Worm (Caenorhabditis elegans) whole organism, young adult: ENCODE results near the gene Y7A5A.13.

ENCODE experiments used
- B0261.1 ChIP-seq: sonication (generic microtip); optimal IDR thresholded peaks from 2 replicates; lab custom pipeline; 2016; ENCODE audit warnings: mild to moderate bottlenecking, missing genetic modification characterization, moderate library complexity, missing compliant biosample characterization
- B0336.3 ChIP-seq: fragments of 200-800 bp; sonication (Bioruptor generic); IDR thresholded peaks from 2 replicates; pipeline ENCODE4 v1.3.6; 2022; ENCODE audit warnings: missing genetic modification characterization, missing compliant biosample characterization
- D2030.7 ChIP-seq: fragments of 200-800 bp; sonication (Bioruptor generic); IDR thresholded peaks from 2 replicates; pipeline ENCODE4 v1.3.6; 2022; ENCODE audit warnings: missing genetic modification reagents, missing genetic modification characterization, missing compliant biosample characterization
- F22D6.2 ChIP-seq: sonication (generic microtip); optimal IDR thresholded peaks from 2 replicates; lab custom pipeline; 2016; ENCODE audit warnings: mild to moderate bottlenecking, missing genetic modification characterization, missing compliant biosample characterization
- F37B4.10 ChIP-seq: fragments of 200-800 bp; sonication (Bioruptor generic); IDR thresholded peaks from 2 replicates; pipeline ENCODE4 v1.3.6; 2022; ENCODE audit warnings: missing genetic modification characterization, missing compliant biosample characterization
- F55B11.4 ChIP-seq: sonication (generic microtip); optimal IDR thresholded peaks from 2 replicates; lab custom pipeline; 2016; ENCODE audit warnings: missing compliant biosample characterization, missing genetic modification characterization, borderline replicate concordance; ENCODE audit not compliant: insufficient read depth
- F57A8.1 ChIP-seq: fragments of 200-800 bp; sonication (Bioruptor generic); optimal IDR thresholded peaks from 2 replicates; lab custom pipeline; 2018; ENCODE audit warnings: mild to moderate bottlenecking, missing genetic modification characterization, moderate library complexity, missing compliant biosample characterization
- T26A5.8 ChIP-seq: sonication (generic microtip); optimal IDR thresholded peaks from 2 replicates; lab custom pipeline; 2016; ENCODE audit warnings: missing genetic modification characterization, missing compliant biosample characterization
- attf-5 ChIP-seq: fragments of 200-800 bp; sonication (Bioruptor generic); optimal IDR thresholded peaks from 2 replicates; lab custom pipeline; 2018; ENCODE audit warnings: mild to moderate bottlenecking, missing genetic modification characterization, missing compliant biosample characterization
- bed-1 ChIP-seq: fragments of 200-800 bp; sonication (Bioruptor generic); IDR thresholded peaks from 2 replicates; pipeline ENCODE4 v1.3.6; 2022; ENCODE audit warnings: missing genetic modification reagents, missing genetic modification characterization, missing compliant biosample characterization
- cebp-1 ChIP-seq, 2 experiments: fragments of 200-800 bp in 1 of 2; sonication (Bioruptor generic) in 1 of 2; sonication (generic microtip) in 1 of 2; IDR thresholded peaks in 1 of 2; optimal IDR thresholded peaks in 1 of 2; 2 replicates each; pipeline versions ENCODE4 v1.3.6 to Lab custom; 2017 to 2022; ENCODE audit warnings: missing compliant biosample characterization in 2 of 2, missing genetic modification characterization in 2 of 2, mild to moderate bottlenecking in 1 of 2, missing genetic modification reagents in 1 of 2, moderate library complexity in 1 of 2
- die-1 ChIP-seq: sonication (generic microtip); optimal IDR thresholded peaks from 2 replicates; lab custom pipeline; 2016; ENCODE audit warnings: missing genotype, mild to moderate bottlenecking, missing genetic modification characterization, missing compliant biosample characterization
- dox-1 ChIP-seq: fragments of 200-800 bp; sonication (Bioruptor generic); IDR thresholded peaks from 2 replicates; pipeline ENCODE4 v1.3.6; 2022; ENCODE audit warnings: missing genetic modification reagents, missing genetic modification characterization, missing compliant biosample characterization
- egrh-3 ChIP-seq: fragments of 200-800 bp; sonication (Bioruptor generic); IDR thresholded peaks from 2 replicates; pipeline ENCODE4 v1.3.6; 2022; ENCODE audit warnings: missing genetic modification reagents, missing genetic modification characterization, missing compliant biosample characterization
- ekl-4 ChIP-seq: fragments of 200-800 bp; sonication (Bioruptor generic); IDR thresholded peaks from 2 replicates; pipeline ENCODE4 v1.3.6; 2022; ENCODE audit warnings: missing genetic modification reagents, missing genetic modification characterization, missing compliant biosample characterization
- him-1 ChIP-seq: sonication (generic microtip); optimal IDR thresholded peaks from 2 replicates; lab custom pipeline; 2016; ENCODE audit warnings: missing genotype, missing genetic modification reagents, missing genetic modification characterization, missing compliant biosample characterization
- hlh-12 ChIP-seq: sonication (generic microtip); optimal IDR thresholded peaks from 2 replicates; lab custom pipeline; 2016; ENCODE audit warnings: missing genetic modification characterization, missing compliant biosample characterization
- hmg-1.2 ChIP-seq: fragments of 200-800 bp; sonication (Bioruptor generic); IDR thresholded peaks from 2 replicates; pipeline ENCODE4 v1.3.6; 2022; ENCODE audit warnings: missing genetic modification reagents, missing genetic modification characterization, missing compliant biosample characterization
- lin-26 ChIP-seq: fragments of 200-800 bp; sonication (Bioruptor generic); IDR thresholded peaks from 2 replicates; pipeline ENCODE4 v1.3.6; 2022; ENCODE audit warnings: missing genetic modification reagents, missing genetic modification characterization, missing compliant biosample characterization
- lin-54 ChIP-seq: fragments of 200-800 bp; sonication (Bioruptor generic); optimal IDR thresholded peaks from 2 replicates; lab custom pipeline; 2018; ENCODE audit warnings: mild to moderate bottlenecking, missing genetic modification characterization, missing compliant biosample characterization
- madf-3 ChIP-seq: fragments of 200-800 bp; sonication (Bioruptor generic); IDR thresholded peaks from 2 replicates; pipeline ENCODE4 v1.3.6; 2022; ENCODE audit warnings: missing genetic modification reagents, missing genetic modification characterization, missing compliant biosample characterization
- madf-6 ChIP-seq: fragments of 200-800 bp; sonication (Bioruptor generic); IDR thresholded peaks from 2 replicates; pipeline ENCODE4 v1.3.6; 2022; ENCODE audit warnings: missing genetic modification reagents, missing genetic modification characterization, missing compliant biosample characterization
- mcd-1 ChIP-seq: fragments of 200-800 bp; sonication (Bioruptor generic); IDR thresholded peaks from 2 replicates; pipeline ENCODE4 v1.3.6; 2022; ENCODE audit warnings: missing genetic modification reagents, missing genetic modification characterization, missing compliant biosample characterization
- nfya-2 ChIP-seq: fragments of 200-800 bp; sonication (Bioruptor generic); IDR thresholded peaks from 2 replicates; pipeline ENCODE4 v1.3.6; 2022; ENCODE audit warnings: missing genetic modification reagents, missing genetic modification characterization, missing compliant biosample characterization
- nhr-80 ChIP-seq: sonication (generic microtip); optimal IDR thresholded peaks from 2 replicates; lab custom pipeline; 2016; ENCODE audit warnings: missing genetic modification characterization, missing compliant biosample characterization
- nhr-90 ChIP-seq: sonication (generic microtip); optimal IDR thresholded peaks from 2 replicates; lab custom pipeline; 2016; ENCODE audit warnings: missing genotype, mild to moderate bottlenecking, missing genetic modification characterization, missing compliant biosample characterization
- pbrm-1 ChIP-seq: fragments of 200-800 bp; sonication (Bioruptor generic); IDR thresholded peaks from 2 replicates; pipeline ENCODE4 v1.3.6; 2022; ENCODE audit warnings: missing genetic modification reagents, missing genetic modification characterization, missing compliant biosample characterization
- pha-4 ChIP-seq: fragments of 150-350 bp; sonication (generic microtip); optimal IDR thresholded peaks from 2 replicates; lab custom pipeline; 2014; ENCODE audit warnings: missing biosample characterization, missing genetic modification reagents, missing genetic modification characterization
- rpc-1 ChIP-seq, 2 experiments: fragments of 150-350 bp in 1 of 2; sonication (generic microtip) in 1 of 2; optimal IDR thresholded peaks; 2 replicates each; lab custom pipeline; 2014 to 2018; ENCODE audit warnings: missing biosample characterization in 1 of 2, missing genetic modification characterization in 1 of 2, missing genetic modification reagents in 1 of 2, missing genotype in 1 of 2
- snpc-3.4 ChIP-seq: sonication (generic microtip); optimal IDR thresholded peaks from 2 replicates; lab custom pipeline; 2017; ENCODE audit warnings: missing genetic modification characterization, mild to moderate bottlenecking, missing compliant biosample characterization, antibody characterized with exemption, moderate library complexity, missing genotype, missing genetic modification reagents
- snpc-4 ChIP-seq, 5 experiments: fragments of 150-350 bp in 1 of 5; sonication (generic microtip) in 4 of 5; optimal IDR thresholded peaks; 2 replicates each; lab custom pipeline; 2014 to 2018; ENCODE audit warnings: missing genetic modification characterization in 5 of 5, missing biosample characterization in 3 of 5, antibody characterized with exemption in 2 of 5, mild to moderate bottlenecking in 2 of 5, missing compliant biosample characterization in 2 of 5, missing genotype in 2 of 5, moderate library complexity in 2 of 5, missing genetic modification reagents in 1 of 5
- tbp1 ChIP-seq: fragments of 200-800 bp; sonication (Bioruptor generic); optimal IDR thresholded peaks from 2 replicates; lab custom pipeline; 2018; ENCODE audit warnings: mild to moderate bottlenecking, missing genetic modification characterization, missing compliant biosample characterization
- tlf-1 ChIP-seq: fragments of 200-800 bp; sonication (Bioruptor generic); optimal IDR thresholded peaks from 2 replicates; lab custom pipeline; 2018; ENCODE audit warnings: mild to moderate bottlenecking, missing genetic modification characterization, missing compliant biosample characterization
- zfh-2 ChIP-seq: fragments of 200-800 bp; sonication (Bioruptor generic); conservative IDR thresholded peaks from 2 replicates; pipeline ENCODE4 v1.3.6; 2022; ENCODE audit warnings: missing genetic modification reagents, missing genetic modification characterization, missing compliant biosample characterization
- ztf-26 ChIP-seq: sonication (generic microtip); optimal IDR thresholded peaks from 2 replicates; lab custom pipeline; 2017; ENCODE audit warnings: missing genetic modification characterization, missing compliant biosample characterization

Gene Y7A5A.13

ce11 chrX:15796633-15797032 is 23.0 kb downstream of the Y7A5A.13 start:
- TF ChIP-seq dox-1 (GFP tag; lab: Robert Waterston, UW) (peak; percentile 33; the same call in 1 of the 2 replicates), F55B11.4 (no peak), snpc-4 (GFP tag; optimal IDR thresholded peaks at IDR 0.05; lab: Kevin White, UChicago) (peak; percentile 35), snpc-4 (tag; optimal IDR thresholded peaks at IDR 0.05; lab: Kevin White, UChicago) (peak in 1 of 4 experiments; percentile 70), tbp1 (peak; percentile 86), lin-26 (GFP tag; lab: Robert Waterston, UW) (peak; percentile 70; the same call in 1 of the 2 replicates), snpc-3.4 (no peak), ekl-4 (0 out of 2 replicates have a peak, but pooled peaks have one; percentile 38), T26A5.8 (no peak), B0261.1 (tag; lab: Kevin White, UChicago) (peak; percentile 66), ztf-26 (tag; lab: Kevin White, UChicago) (peak; percentile 78), B0336.3 (GFP tag; lab: Robert Waterston, UW) (no peak), cebp-1 (GFP tag; IDR thresholded peaks at IDR 0.05; lab: Robert Waterston, UW) (0 out of 2 replicates have a peak, but pooled peaks have one; percentile 27), cebp-1 (tag; optimal IDR thresholded peaks at IDR 0.05; lab: Kevin White, UChicago) (no peak), F37B4.10 (GFP tag; lab: Robert Waterston, UW) (0 out of 2 replicates have a peak, but pooled peaks have one; percentile 28), rpc-1 (optimal IDR thresholded peaks at IDR 0.05; lab: Kevin White, UChicago) (peak; percentile 61), rpc-1 (tag; optimal IDR thresholded peaks at IDR 0.05; lab: Kevin White, UChicago) (peak; percentile 74), hmg-1.2 (peak; percentile 52), mcd-1 (GFP tag; lab: Robert Waterston, UW) (0 out of 2 replicates have a peak, but pooled peaks have one; percentile 23), madf-3 (GFP tag; lab: Robert Waterston, UW) (no peak), die-1 (tag; lab: Kevin White, UChicago) (peak; percentile 11), nfya-2 (GFP tag; lab: Robert Waterston, UW) (no peak), madf-6 (GFP tag; lab: Robert Waterston, UW) (0 out of 2 replicates have a peak, but pooled peaks have one; percentile 25), F22D6.2 (tag; lab: Kevin White, UChicago) (no peak), him-1 (tag; lab: Kevin White, UChicago) (peak; percentile 4), D2030.7 (GFP tag; lab: Robert Waterston, UW) (peak; percentile 49; the same call in 1 of the 2 replicates), lin-54 (no peak), pbrm-1 (GFP tag; lab: Robert Waterston, UW) (peak; percentile 40; the same call in 1 of the 2 replicates)
- TF ChIP-seq, all 124 proteins: peak for 17

- peak; percentile 19 for TF ChIP-seq nhr-80 (tag; lab: Kevin White, UChicago)
- TF ChIP-seq bed-1 (GFP tag; lab: Robert Waterston, UW) = no peak
- TF ChIP-seq nhr-90 (tag; lab: Kevin White, UChicago) = no peak
Measured at ce11 chrX:15799595-15799994, 25.9 kb downstream of the Y7A5A.13 start, which contains the start of gene Y7A5A.6. TSS of gene Y7A5A.6 (minus strand) at chrX:15799695.

ce11 chrX:15801827-15802226 is 28.2 kb downstream of the Y7A5A.13 start:
- TF ChIP-seq hlh-12 (tag; lab: Kevin White, UChicago) (no peak), pha-4 (tag; lab: Kevin White, UChicago) (no peak), attf-5 (GFP tag; lab: Kevin White, UChicago) (no peak), zfh-2 (peak; percentile 64; the same call in 1 of the 2 replicates), egrh-3 (no peak), snpc-4 (GFP tag; optimal IDR thresholded peaks at IDR 0.05; lab: Kevin White, UChicago) (no peak), snpc-4 (tag; optimal IDR thresholded peaks at IDR 0.05; lab: Kevin White, UChicago) (peak in 2 of 4 experiments; percentile 20 to 41), tlf-1 (GFP tag; lab: Kevin White, UChicago) (no peak), F57A8.1 (no peak)
